Worm (Caenorhabditis elegans) whole organism, midembryonic: Measurements from ENCODE around the gene srh-63.
"Not testable (repeated sequence)": the region's sequence is repeated elsewhere in the genome, so short reads cannot be mapped to it uniquely, and the experiment has no call there.

ENCODE experiments used
- T22C8.4 ChIP-seq: fragments of 200-800 bp; sonication (Bioruptor generic); IDR thresholded peaks from 2 replicates; pipeline ENCODE4 v1.3.6; 2022; ENCODE audit warnings: missing genetic modification characterization, missing compliant biosample characterization
- cog-1 ChIP-seq: sonication (generic microtip); optimal IDR thresholded peaks from 2 replicates; lab custom pipeline; 2016; ENCODE audit warnings: missing genetic modification characterization, missing compliant biosample characterization
- flt-1 ChIP-seq: fragments of 200-800 bp; sonication (Bioruptor generic); IDR thresholded peaks from 2 replicates; pipeline ENCODE4 v1.3.6; 2022; ENCODE audit warnings: missing genetic modification characterization, missing compliant biosample characterization
- klf-2 ChIP-seq: fragments of 200-800 bp; sonication (Bioruptor generic); conservative IDR thresholded peaks from 2 replicates; pipeline ENCODE4 v1.3.6; 2022; ENCODE audit warnings: missing genetic modification reagents, missing genetic modification characterization, missing compliant biosample characterization
- med-1 ChIP-seq: sonication (generic microtip); optimal IDR thresholded peaks from 2 replicates; lab custom pipeline; 2017; ENCODE audit warnings: missing genetic modification characterization, mild to moderate bottlenecking, missing compliant biosample characterization, antibody characterized with exemption, missing genetic modification reagents; ENCODE audit not compliant: insufficient read depth
- ref-1 ChIP-seq: fragments of 200-800 bp; sonication (Bioruptor generic); conservative IDR thresholded peaks from 2 replicates; pipeline ENCODE4 v1.3.6; 2022; ENCODE audit warnings: missing genetic modification reagents, missing genetic modification characterization, missing compliant biosample characterization
- tab-1 ChIP-seq: fragments of 200-800 bp; sonication (Bioruptor generic); IDR thresholded peaks from 2 replicates; pipeline ENCODE4 v1.3.6; 2022; ENCODE audit warnings: missing genetic modification characterization, missing compliant biosample characterization
- ztf-23 ChIP-seq: fragments of 200-800 bp; sonication (Bioruptor generic); IDR thresholded peaks from 2 replicates; pipeline ENCODE4 v1.3.6; 2022; ENCODE audit warnings: missing genetic modification reagents, missing genetic modification characterization, missing compliant biosample characterization
- ztf-29 ChIP-seq: fragments of 200-800 bp; sonication (Bioruptor generic); IDR thresholded peaks from 2 replicates; pipeline ENCODE4 v1.3.6; 2022; ENCODE audit warnings: missing genetic modification reagents, missing genetic modification characterization, missing compliant biosample characterization

The srh-63 gene

ce11 chrIV:14551870-14552269 is 28.2 kb downstream of the srh-63 start, which contains the start of gene pals-30:
Gene pals-30, minus strand, starts transcription at chrIV:14551970.
- not testable (repeated sequence) for TF ChIP-seq ztf-29; klf-2 (GFP tag; lab: Robert Waterston, UW); T22C8.4 (GFP tag; lab: Robert Waterston, UW)

- no peak for TF ChIP-seq cog-1 (tag; lab: Kevin White, UChicago)
- TF ChIP-seq klf-2 (GFP tag; lab: Robert Waterston, UW) = no peak
- no peak for TF ChIP-seq flt-1 (GFP tag; lab: Robert Waterston, UW)
- TF ChIP-seq med-1 = no peak
- TF ChIP-seq ztf-23 (GFP tag; lab: Robert Waterston, UW) = no peak
- no peak for TF ChIP-seq T22C8.4 (GFP tag; lab: Robert Waterston, UW)
- no peak for TF ChIP-seq tab-1
- no peak for TF ChIP-seq ref-1
- TF ChIP-seq ztf-29 = no peak
Observed at ce11 chrIV:14554788-14555187, 31.1 kb downstream of the srh-63 start, which contains the start of gene Y57G11B.6. Gene Y57G11B.6, minus strand, starts transcription at chrIV:14554888.

ce11 chrIV:14557642-14558041 is 34.0 kb downstream of the srh-63 start:
- no peak for TF ChIP-seq ztf-23 (GFP tag; lab: Robert Waterston, UW)
- TF ChIP-seq klf-2 (GFP tag; lab: Robert Waterston, UW) = no peak
- no peak for TF ChIP-seq flt-1 (GFP tag; lab: Robert Waterston, UW)
- no peak for TF ChIP-seq tab-1
- no peak for TF ChIP-seq ztf-29
- no peak for TF ChIP-seq ref-1
- TF ChIP-seq cog-1 (tag; lab: Kevin White, UChicago) = no peak

- no peak for TF ChIP-seq T22C8.4 (GFP tag; lab: Robert Waterston, UW)
- TF ChIP-seq med-1 = no peak
- TF ChIP-seq cog-1 (tag; lab: Kevin White, UChicago) = no peak
- TF ChIP-seq ztf-23 (GFP tag; lab: Robert Waterston, UW) = no peak
- no peak for TF ChIP-seq flt-1 (GFP tag; lab: Robert Waterston, UW)
- TF ChIP-seq ref-1 = no peak
- TF ChIP-seq ztf-29 = no peak
- no peak for TF ChIP-seq klf-2 (GFP tag; lab: Robert Waterston, UW)
- no peak for TF ChIP-seq tab-1
Observed at ce11 chrIV:14559267-14559666, 35.6 kb downstream of the srh-63 start.

ce11 chrIV:14561677-14562076 is 38.0 kb downstream of the srh-63 start:
- TF ChIP-seq ztf-29 = no peak
- no peak for TF ChIP-seq ztf-23 (GFP tag; lab: Robert Waterston, UW)
- no peak for TF ChIP-seq ref-1
- TF ChIP-seq tab-1 = no peak
- no peak for TF ChIP-seq med-1
- no peak for TF ChIP-seq T22C8.4 (GFP tag; lab: Robert Waterston, UW)
- no peak for TF ChIP-seq klf-2 (GFP tag; lab: Robert Waterston, UW)
- TF ChIP-seq flt-1 (GFP tag; lab: Robert Waterston, UW) = no peak
- TF ChIP-seq cog-1 (tag; lab: Kevin White, UChicago) = no peak

- TF ChIP-seq cog-1 (tag; lab: Kevin White, UChicago) = no peak
- no peak for TF ChIP-seq ztf-23 (GFP tag; lab: Robert Waterston, UW)
- TF ChIP-seq T22C8.4 (GFP tag; lab: Robert Waterston, UW) = no peak
- TF ChIP-seq flt-1 (GFP tag; lab: Robert Waterston, UW) = no peak
- TF ChIP-seq ztf-29 = no peak
- TF ChIP-seq klf-2 (GFP tag; lab: Robert Waterston, UW) = no peak
- no peak for TF ChIP-seq ref-1
- TF ChIP-seq med-1 = no peak
- no peak for TF ChIP-seq tab-1
Observed at ce11 chrIV:14562649-14563268, 39.1 kb downstream of the srh-63 start.

ce11 chrIV:14565062-14565461 is 41.4 kb downstream of the srh-63 start, which contains the start of gene Y57G11B.2:
Gene Y57G11B.2, plus strand, starts transcription at chrIV:14565362.
- TF ChIP-seq T22C8.4 (GFP tag; lab: Robert Waterston, UW) (no peak), ref-1 (no peak), ztf-29 (no peak), tab-1 (no peak), ztf-23 (GFP tag; lab: Robert Waterston, UW) (no peak), flt-1 (GFP tag; lab: Robert Waterston, UW) (no peak), med-1 (no peak), klf-2 (GFP tag; lab: Robert Waterston, UW) (no peak), cog-1 (tag; lab: Kevin White, UChicago) (no peak)

ce11 chrIV:14571626-14572025 is 48.0 kb downstream of the srh-63 start:
- TF ChIP-seq ref-1 (no peak), med-1 (no peak), tab-1 (no peak), flt-1 (GFP tag; lab: Robert Waterston, UW) (no peak), T22C8.4 (GFP tag; lab: Robert Waterston, UW) (no peak), cog-1 (tag; lab: Kevin White, UChicago) (no peak), ztf-29 (no peak), ztf-23 (GFP tag; lab: Robert Waterston, UW) (no peak), klf-2 (GFP tag; lab: Robert Waterston, UW) (no peak)

- TF ChIP-seq ztf-29 (no peak), klf-2 (GFP tag; lab: Robert Waterston, UW) (no peak)
Observed at ce11 chrIV:14572607-14573006, 48.9 kb downstream of the srh-63 start, which contains the start of gene glb-34. Gene glb-34, minus strand, starts transcription at chrIV:14572707.

ce11 chrIV:14573068-14573467 is 49.4 kb downstream of the srh-63 start:
- no peak for TF ChIP-seq cog-1 (tag; lab: Kevin White, UChicago)
- TF ChIP-seq med-1 = no peak
- TF ChIP-seq ref-1 = no peak
- TF ChIP-seq flt-1 (GFP tag; lab: Robert Waterston, UW) = no peak
- no peak for TF ChIP-seq ztf-23 (GFP tag; lab: Robert Waterston, UW)
- TF ChIP-seq T22C8.4 (GFP tag; lab: Robert Waterston, UW) = no peak
- TF ChIP-seq ztf-29 = no peak
- TF ChIP-seq klf-2 (GFP tag; lab: Robert Waterston, UW) = no peak
- TF ChIP-seq tab-1 = no peak
